Fruit fly (Drosophila melanogaster) whole organism, embryonic: ENCODE results near the gene Fas1.

Experiments used
- BEAF-32 ChIP-seq: fragments of 200-800 bp; sonication (Bioruptor generic); optimal IDR thresholded peaks from 3 replicates; lab custom pipeline; 2017; ENCODE audit warnings: missing biosample characterization, missing genetic modification characterization, mild to moderate bottlenecking, moderate library complexity, missing genetic modification reagents
- CG10654 ChIP-seq: fragments of 200-800 bp; sonication (Bioruptor generic); optimal IDR thresholded peaks from 2 replicates; lab custom pipeline; 2016; ENCODE audit warnings: missing biosample characterization, missing genetic modification characterization
- CG10979 ChIP-seq: fragments of 200-800 bp; sonication (Bioruptor generic); optimal IDR thresholded peaks from 2 replicates; lab custom pipeline; 2018; ENCODE audit warnings: missing biosample characterization, mild to moderate bottlenecking, missing genetic modification characterization, moderate library complexity
- CG11085 ChIP-seq: fragments of 200-800 bp; sonication (Bioruptor generic); IDR thresholded peaks from 2 replicates; pipeline ENCODE4 v1.3.6; 2022; ENCODE audit warnings: missing biosample characterization, missing genetic modification characterization
- CG11247 ChIP-seq: fragments of 200-800 bp; sonication (Bioruptor generic); IDR thresholded peaks from 2 replicates; pipeline ENCODE4 v1.3.6; 2022; ENCODE audit warnings: missing biosample characterization, missing genetic modification characterization
- CG12236 ChIP-seq: fragments of 200-800 bp; sonication (Bioruptor generic); optimal IDR thresholded peaks from 2 replicates; lab custom pipeline; 2016; ENCODE audit warnings: missing biosample characterization, missing genetic modification characterization
- CG12659 ChIP-seq: fragments of 200-800 bp; sonication (Bioruptor generic); optimal IDR thresholded peaks from 3 replicates; lab custom pipeline; 2017; ENCODE audit warnings: mild to moderate bottlenecking, missing biosample characterization, missing genetic modification reagents, missing genetic modification characterization
- CG1603 ChIP-seq: fragments of 200-800 bp; sonication (Bioruptor generic); optimal IDR thresholded peaks from 2 replicates; lab custom pipeline; 2019; ENCODE audit warnings: missing biosample characterization, mild to moderate bottlenecking, missing genetic modification characterization, moderate library complexity
- CG16779 ChIP-seq: fragments of 200-800 bp; sonication (Bioruptor generic); IDR thresholded peaks from 2 replicates; pipeline ENCODE4 v1.3.6; 2022; ENCODE audit warnings: missing biosample characterization, missing genetic modification characterization
- CG1832 ChIP-seq: fragments of 200-800 bp; sonication (Bioruptor generic); optimal IDR thresholded peaks from 2 replicates; lab custom pipeline; 2017; ENCODE audit warnings: missing biosample characterization, mild to moderate bottlenecking, missing genetic modification characterization, inconsistent platforms
- CG18476 ChIP-seq: fragments of 200-800 bp; sonication (Bioruptor generic); optimal IDR thresholded peaks from 2 replicates; lab custom pipeline; 2016; ENCODE audit warnings: missing biosample characterization, mild to moderate bottlenecking, missing genetic modification characterization
- CG2678 ChIP-seq: fragments of 200-800 bp; sonication (Bioruptor generic); optimal IDR thresholded peaks from 3 replicates; lab custom pipeline; 2019; ENCODE audit warnings: missing biosample characterization, mild to moderate bottlenecking, missing genetic modification characterization, moderate library complexity
- CG2712 ChIP-seq: fragments of 200-800 bp; optimal IDR thresholded peaks from 3 replicates; lab custom pipeline; 2019; ENCODE audit warnings: missing biosample characterization, mild to moderate bottlenecking, missing genetic modification characterization, moderate library complexity
- CG30431 ChIP-seq: fragments of 200-800 bp; sonication (Bioruptor generic); optimal IDR thresholded peaks from 2 replicates; lab custom pipeline; 2017; ENCODE audit warnings: missing biosample characterization, missing genetic modification characterization
- CG34422 ChIP-seq: fragments of 200-800 bp; sonication (Bioruptor generic); IDR thresholded peaks from 3 replicates; pipeline ENCODE4 v1.3.6; 2022; ENCODE audit warnings: missing biosample characterization, missing genetic modification characterization
- CG43689 ChIP-seq: fragments of 200-800 bp; sonication (Bioruptor generic); IDR thresholded peaks from 2 replicates; pipeline ENCODE4 v1.3.6; 2022; ENCODE audit warnings: missing biosample characterization, missing genetic modification characterization
- CG6272 ChIP-seq: fragments of 200-800 bp; sonication (Bioruptor generic); IDR thresholded peaks from 2 replicates; pipeline ENCODE4 v1.3.6; 2022; ENCODE audit warnings: missing biosample characterization, missing genetic modification characterization
- CG6813 ChIP-seq: fragments of 200-800 bp; sonication (Bioruptor generic); optimal IDR thresholded peaks from 2 replicates; lab custom pipeline; 2017; ENCODE audit warnings: missing biosample characterization, missing genetic modification characterization, mild to moderate bottlenecking, moderate library complexity, missing genetic modification reagents
- CG8290 ChIP-seq, 3 experiments: fragments of 200-800 bp; sonication (Bioruptor generic); optimal IDR thresholded peaks; 2 replicates each; lab custom pipeline; 2016 to 2019; ENCODE audit warnings: missing biosample characterization in 3 of 3, missing genetic modification characterization in 3 of 3, mild to moderate bottlenecking in 2 of 3, moderate library complexity in 1 of 3
- CG9437 ChIP-seq: fragments of 200-800 bp; sonication (Bioruptor generic); optimal IDR thresholded peaks from 2 replicates; lab custom pipeline; 2018; ENCODE audit warnings: missing biosample characterization, mild to moderate bottlenecking, missing genetic modification characterization
- CG9817 ChIP-seq: fragments of 200-800 bp; sonication (Bioruptor generic); optimal IDR thresholded peaks from 2 replicates; lab custom pipeline; 2018; ENCODE audit warnings: missing biosample characterization, mild to moderate bottlenecking, missing genetic modification characterization, moderate library complexity
- Chrac-16 ChIP-seq: fragments of 200-800 bp; sonication (Bioruptor generic); optimal IDR thresholded peaks from 3 replicates; lab custom pipeline; 2016; ENCODE audit warnings: missing biosample characterization, missing genetic modification characterization
- Gsc ChIP-seq: fragments of 200-800 bp; sonication (Bioruptor generic); IDR thresholded peaks from 2 replicates; pipeline ENCODE4 v1.3.6; 2022; ENCODE audit warnings: missing biosample characterization, missing genetic modification characterization
- H15 ChIP-seq: fragments of 200-800 bp; sonication (Bioruptor generic); IDR thresholded peaks from 3 replicates; pipeline ENCODE4 v1.3.6; 2022; ENCODE audit warnings: missing biosample characterization, missing genetic modification characterization
- Hr51 ChIP-seq, 2 experiments: fragments of 200-800 bp; sonication (Bioruptor generic); optimal IDR thresholded peaks; 2 replicates in 1 of 2; 3 replicates in 1 of 2; lab custom pipeline; 2016 to 2018; ENCODE audit warnings: missing biosample characterization in 2 of 2, missing genetic modification characterization in 2 of 2, mild to moderate bottlenecking in 1 of 2, moderate library complexity in 1 of 2
- MBD-R2 ChIP-seq: fragments of 200-800 bp; sonication (Bioruptor generic); IDR thresholded peaks from 2 replicates; pipeline ENCODE4 v1.3.6; 2022; ENCODE audit warnings: missing biosample characterization, missing genetic modification characterization
- Mad ChIP-seq: fragments of 200-800 bp; sonication (Bioruptor generic); optimal IDR thresholded peaks from 2 replicates; lab custom pipeline; 2016; ENCODE audit warnings: missing biosample characterization, missing genetic modification characterization
- Max ChIP-seq: fragments of 200-800 bp; sonication (Bioruptor generic); optimal IDR thresholded peaks from 2 replicates; lab custom pipeline; 2016; ENCODE audit warnings: missing biosample characterization, mild to moderate bottlenecking, missing genetic modification characterization
- Med ChIP-seq: fragments of 200-800 bp; sonication (Bioruptor generic); peaks from one replicate; lab custom pipeline; 2016; ENCODE audit warnings: missing biosample characterization, missing genetic modification characterization, mild to moderate bottlenecking, inconsistent platforms, moderate library complexity
- NFAT ChIP-seq: fragments of 200-800 bp; sonication (Bioruptor generic); IDR thresholded peaks from 2 replicates; pipeline ENCODE4 v1.3.6; 2022; ENCODE audit warnings: missing biosample characterization, missing genetic modification characterization
- Nf-YA ChIP-seq: fragments of 200-800 bp; sonication (Bioruptor generic); IDR thresholded peaks from 2 replicates; pipeline ENCODE4 v1.3.6; 2022; ENCODE audit warnings: missing biosample characterization, missing genetic modification characterization
- Sry-δ ChIP-seq: fragments of 200-800 bp; sonication (Bioruptor generic); optimal IDR thresholded peaks from 2 replicates; lab custom pipeline; 2016; ENCODE audit warnings: missing biosample characterization, missing genetic modification characterization
- az2 ChIP-seq: fragments of 200-800 bp; sonication (Bioruptor generic); optimal IDR thresholded peaks from 3 replicates; lab custom pipeline; 2016; ENCODE audit warnings: missing biosample characterization, missing genetic modification characterization
- bab2 ChIP-seq: fragments of 200-800 bp; sonication (Bioruptor generic); optimal IDR thresholded peaks from 2 replicates; lab custom pipeline; 2016; ENCODE audit warnings: missing biosample characterization, missing genetic modification characterization
- crc ChIP-seq: fragments of 200-800 bp; sonication (Bioruptor generic); optimal IDR thresholded peaks from 2 replicates; lab custom pipeline; 2016; ENCODE audit warnings: missing biosample characterization, missing genetic modification characterization
- esg ChIP-seq: fragments of 200-800 bp; sonication (Bioruptor generic); conservative IDR thresholded peaks from 2 replicates; pipeline ENCODE4 v1.3.6; 2022; ENCODE audit warnings: missing biosample characterization, missing genetic modification characterization
- ftz-f1 ChIP-seq: fragments of 200-800 bp; sonication (Bioruptor generic); optimal IDR thresholded peaks from 2 replicates; lab custom pipeline; 2016; ENCODE audit warnings: missing biosample characterization, missing genetic modification characterization
- gfzf ChIP-seq: fragments of 200-800 bp; sonication (Bioruptor generic); optimal IDR thresholded peaks from 2 replicates; lab custom pipeline; 2016; ENCODE audit warnings: missing biosample characterization, mild to moderate bottlenecking, missing genetic modification characterization, moderate library complexity
- grau ChIP-seq: fragments of 200-800 bp; optimal IDR thresholded peaks from 3 replicates; lab custom pipeline; 2019; ENCODE audit warnings: missing biosample characterization, mild to moderate bottlenecking, missing genetic modification characterization, moderate library complexity
- gsb ChIP-seq: fragments of 200-800 bp; sonication (Bioruptor generic); IDR thresholded peaks from 2 replicates; pipeline ENCODE4 v1.3.6; 2022; ENCODE audit warnings: missing biosample characterization, missing genetic modification characterization
- gt ChIP-seq: fragments of 200-800 bp; sonication (Bioruptor generic); IDR thresholded peaks from 2 replicates; pipeline ENCODE4 v1.3.6; 2022; ENCODE audit warnings: missing biosample characterization, missing genetic modification characterization
- nerfin-2 ChIP-seq: fragments of 200-800 bp; sonication (Bioruptor generic); IDR thresholded peaks from 2 replicates; pipeline ENCODE4 v1.3.6; 2022; ENCODE audit warnings: missing biosample characterization, missing genetic modification characterization; ENCODE audit not compliant: partially characterized antibody
- pho ChIP-seq: fragments of 200-800 bp; sonication (Bioruptor generic); optimal IDR thresholded peaks from 2 replicates; lab custom pipeline; 2016; ENCODE audit warnings: missing biosample characterization, missing genetic modification characterization
- sens ChIP-seq: fragments of 200-800 bp; sonication (Bioruptor generic); peaks from one replicate; lab custom pipeline; 2016; ENCODE audit warnings: missing biosample characterization, missing genetic modification characterization
- slbo ChIP-seq: fragments of 200-800 bp; sonication (Bioruptor generic); IDR thresholded peaks from 2 replicates; pipeline ENCODE4 v1.3.6; 2022; ENCODE audit warnings: missing biosample characterization, missing genetic modification characterization
- so ChIP-seq: fragments of 200-800 bp; sonication (Bioruptor generic); IDR thresholded peaks from 3 replicates; pipeline ENCODE4 v1.3.6; 2022; ENCODE audit warnings: missing biosample characterization, missing genetic modification characterization
- vfl ChIP-seq: fragments of 200-800 bp; sonication (Bioruptor generic); optimal IDR thresholded peaks from 2 replicates; lab custom pipeline; 2016; ENCODE audit warnings: missing biosample characterization, missing genetic modification characterization
- zf30C ChIP-seq: fragments of 200-800 bp; sonication (Bioruptor generic); optimal IDR thresholded peaks from 3 replicates; lab custom pipeline; 2018; ENCODE audit warnings: missing biosample characterization, mild to moderate bottlenecking, missing genetic modification characterization

Fas1 gene

dm6 chr3R:16655494-16656493, 30.8 kb downstream of the Fas1 start, which contains the start of gene modSP (continued):
- TF ChIP-seq MBD-R2 (GFP tag; lab: Robert Waterston, UW): 0 out of 2 replicates have a peak, but pooled peaks have one; percentile 23
- TF ChIP-seq zf30C: peak; percentile 86
- TF ChIP-seq Nf-YA: no peak
- TF ChIP-seq ftz-f1 (GFP tag; lab: Kevin White, UChicago): no peak
- TF ChIP-seq gsb (GFP tag; lab: Robert Waterston, UW): no peak
- peak; percentile 34; the same call in 1 of the 3 replicates for TF ChIP-seq CG34422 (GFP tag; lab: Robert Waterston, UW)
- no peak; the same call in 2 of the 3 replicates for TF ChIP-seq H15 (GFP tag; lab: Robert Waterston, UW)
- TF ChIP-seq CG6813 (GFP tag; lab: Kevin White, UChicago): no peak
- TF ChIP-seq gt (GFP tag; lab: Robert Waterston, UW): no peak
- 0 out of 2 replicates have a peak, but pooled peaks have one; percentile 32 for TF ChIP-seq NFAT (GFP tag; lab: Robert Waterston, UW)
- TF ChIP-seq CG18476 (GFP tag; lab: Kevin White, UChicago): peak; percentile 28
- TF ChIP-seq Gsc (GFP tag; lab: Robert Waterston, UW): no peak
- no peak for TF ChIP-seq CG16779
- TF ChIP-seq vfl (GFP tag; lab: Kevin White, UChicago): no peak
- TF ChIP-seq esg (GFP tag; lab: Robert Waterston, UW): no peak
- TF ChIP-seq sens (GFP tag; lab: Kevin White, UChicago): peak; percentile 59
- TF ChIP-seq CG1832: no peak
- peak; percentile 75 for TF ChIP-seq Med (GFP tag; lab: Kevin White, UChicago)
- TF ChIP-seq grau (tag; lab: Kevin White, UChicago): peak; percentile 20
- peak; percentile 41 for TF ChIP-seq gfzf (GFP tag; lab: Kevin White, UChicago)
- TF ChIP-seq so (GFP tag; lab: Robert Waterston, UW): 0 out of 3 replicates have a peak, but pooled peaks have one; percentile 7
- TF ChIP-seq CG12236: peak; percentile 15
- peak; percentile 10 for TF ChIP-seq Chrac-16
- no peak for TF ChIP-seq Max (GFP tag; lab: Kevin White, UChicago)
- peak; percentile 25 for TF ChIP-seq crc (GFP tag; lab: Kevin White, UChicago)
- peak; percentile 49 for TF ChIP-seq Sry-δ
- peak in 1 of 2 experiments; percentile 37 for TF ChIP-seq Hr51 (GFP tag; optimal IDR thresholded peaks at IDR 0.05; lab: Kevin White, UChicago)
- TF ChIP-seq bab2 (GFP tag; lab: Kevin White, UChicago): peak; percentile 37
- no peak for TF ChIP-seq CG10979
- 0 out of 2 replicates have a peak, but pooled peaks have one; percentile 15 for TF ChIP-seq CG11085
- peak; percentile 30 for TF ChIP-seq CG2712 (tag; lab: Kevin White, UChicago)
- peak; percentile 57 for TF ChIP-seq BEAF-32 (GFP tag; lab: Kevin White, UChicago)
- TF ChIP-seq CG9817 (tag; lab: Kevin White, UChicago): peak; percentile 7
- TF ChIP-seq CG6272 (GFP tag; lab: Robert Waterston, UW): no peak
- no peak for TF ChIP-seq CG43689 (GFP tag; lab: Robert Waterston, UW)
- peak; percentile 35 for TF ChIP-seq az2 (GFP tag; lab: Kevin White, UChicago)
- TF ChIP-seq CG30431: no peak
- TF ChIP-seq CG11247 (GFP tag; lab: Robert Waterston, UW): 0 out of 2 replicates have a peak, but pooled peaks have one; percentile 36
- TF ChIP-seq CG12659 (GFP tag; lab: Kevin White, UChicago): peak; percentile 48
- TF ChIP-seq CG9437: peak; percentile 86
- no peak for TF ChIP-seq pho
- peak; percentile 73 for TF ChIP-seq CG1603 (tag; lab: Kevin White, UChicago)
- TF ChIP-seq Mad (GFP tag; lab: Kevin White, UChicago): peak; percentile 37
- peak; percentile 73 for TF ChIP-seq slbo (GFP tag; lab: Robert Waterston, UW)
- peak; percentile 56 for TF ChIP-seq CG8290 (GFP tag; optimal IDR thresholded peaks at IDR 0.05; lab: Kevin White, UChicago)
- TF ChIP-seq CG8290 (tag; optimal IDR thresholded peaks at IDR 0.05; lab: Kevin White, UChicago): peak; percentile 72 to 79
- TF ChIP-seq CG2678: no peak
- TF ChIP-seq CG10654 (GFP tag; lab: Kevin White, UChicago): no peak
- TF ChIP-seq nerfin-2 (GFP tag; lab: Robert Waterston, UW): peak; percentile 86
